Fruit fly (Drosophila melanogaster) whole organism, embryonic: ENCODE data around the gene CG14646.

Experiments
- ATbp ChIP-seq: fragments of 200-800 bp; sonication (Bioruptor generic); optimal IDR thresholded peaks from 2 replicates; lab custom pipeline; 2017; ENCODE audit warnings: missing biosample characterization, mild to moderate bottlenecking, missing genetic modification characterization, missing genetic modification reagents
- Awh ChIP-seq: fragments of 200-800 bp; sonication (Bioruptor generic); IDR thresholded peaks from 2 replicates; pipeline ENCODE4, ENCODE4 v1.3.6; 2022; ENCODE audit warnings: missing biosample characterization, missing genetic modification characterization
- BEAF-32 ChIP-seq: fragments of 200-800 bp; sonication (Bioruptor generic); optimal IDR thresholded peaks from 3 replicates; lab custom pipeline; 2017; ENCODE audit warnings: missing biosample characterization, missing genetic modification characterization, mild to moderate bottlenecking, moderate library complexity, missing genetic modification reagents
- Bdp1 ChIP-seq: fragments of 200-800 bp; sonication (Bioruptor generic); optimal IDR thresholded peaks from 3 replicates; lab custom pipeline; 2016; ENCODE audit warnings: missing biosample characterization, missing genetic modification characterization
- CG11085 ChIP-seq: fragments of 200-800 bp; sonication (Bioruptor generic); IDR thresholded peaks from 2 replicates; pipeline ENCODE4 v1.3.6; 2022; ENCODE audit warnings: missing biosample characterization, missing genetic modification characterization
- CG12071 ChIP-seq: fragments of 200-800 bp; sonication (Bioruptor generic); optimal IDR thresholded peaks from 3 replicates; lab custom pipeline; 2018; ENCODE audit warnings: missing biosample characterization, mild to moderate bottlenecking, missing genetic modification characterization
- CG12104 ChIP-seq: fragments of 200-800 bp; sonication (Bioruptor generic); optimal IDR thresholded peaks from 3 replicates; lab custom pipeline; 2016; ENCODE audit warnings: missing biosample characterization, missing genetic modification characterization
- CG12155 ChIP-seq: fragments of 200-800 bp; sonication (Bioruptor generic); optimal IDR thresholded peaks from 3 replicates; lab custom pipeline; 2016; ENCODE audit warnings: missing biosample characterization, missing genetic modification characterization
- CG12942 ChIP-seq: fragments of 200-800 bp; sonication (Bioruptor generic); optimal IDR thresholded peaks from 3 replicates; lab custom pipeline; 2016; ENCODE audit warnings: missing biosample characterization, missing genetic modification characterization
- CG13775 ChIP-seq: fragments of 200-800 bp; sonication (Bioruptor generic); optimal IDR thresholded peaks from 3 replicates; lab custom pipeline; 2017; ENCODE audit warnings: missing biosample characterization, mild to moderate bottlenecking, missing genetic modification characterization
- CG14441 ChIP-seq: fragments of 200-800 bp; sonication (Bioruptor generic); IDR thresholded peaks from 2 replicates; pipeline ENCODE4 v1.3.6; 2022; ENCODE audit warnings: missing biosample characterization, missing genetic modification characterization
- CG17186 ChIP-seq: fragments of 200-800 bp; sonication (Bioruptor generic); optimal IDR thresholded peaks from 3 replicates; lab custom pipeline; 2017; ENCODE audit warnings: missing biosample characterization, missing genetic modification reagents, missing genetic modification characterization
- CG30403 ChIP-seq: fragments of 200-800 bp; sonication (Bioruptor generic); optimal IDR thresholded peaks from 3 replicates; lab custom pipeline; 2016; ENCODE audit warnings: missing biosample characterization, missing genetic modification characterization
- CG3065 ChIP-seq: fragments of 200-800 bp; sonication (Bioruptor generic); optimal IDR thresholded peaks from 2 replicates; lab custom pipeline; 2016; ENCODE audit warnings: missing biosample characterization, missing genetic modification characterization
- CG31365 ChIP-seq: fragments of 200-800 bp; sonication (Bioruptor generic); optimal IDR thresholded peaks from 2 replicates; lab custom pipeline; 2018; ENCODE audit warnings: missing biosample characterization, mild to moderate bottlenecking, missing genetic modification characterization
- CG42726 ChIP-seq: fragments of 200-800 bp; sonication (Bioruptor generic); IDR thresholded peaks from 2 replicates; pipeline ENCODE4 v1.3.6; 2022; ENCODE audit warnings: missing biosample characterization, missing genetic modification characterization; ENCODE audit not compliant: partially characterized antibody
- CG4730 ChIP-seq: fragments of 200-800 bp; sonication (Bioruptor generic); IDR thresholded peaks from 2 replicates; pipeline ENCODE4 v1.3.6; 2022; ENCODE audit warnings: missing biosample characterization, missing genetic modification characterization
- CG5953 ChIP-seq: fragments of 200-800 bp; sonication (Bioruptor generic); IDR thresholded peaks from 2 replicates; pipeline ENCODE4 v1.3.6; 2022; ENCODE audit warnings: missing biosample characterization, missing genetic modification characterization
- CG6175 ChIP-seq: fragments of 200-800 bp; sonication (Bioruptor generic); IDR thresholded peaks from 3 replicates; pipeline ENCODE4 v1.3.6; 2022; ENCODE audit warnings: missing biosample characterization, missing genetic modification characterization
- CG7839 ChIP-seq: fragments of 200-800 bp; sonication (Bioruptor generic); optimal IDR thresholded peaks from 3 replicates; lab custom pipeline; 2018; ENCODE audit warnings: missing biosample characterization, mild to moderate bottlenecking, missing genetic modification characterization, moderate library complexity
- CG7928 ChIP-seq: fragments of 200-800 bp; sonication (Bioruptor generic); optimal IDR thresholded peaks from 2 replicates; lab custom pipeline; 2017; ENCODE audit warnings: missing biosample characterization, mild to moderate bottlenecking, missing genetic modification characterization
- CG8359 ChIP-seq: fragments of 200-800 bp; sonication (Bioruptor generic); optimal IDR thresholded peaks from 2 replicates; lab custom pipeline; 2017; ENCODE audit warnings: missing biosample characterization, mild to moderate bottlenecking, missing genetic modification characterization, borderline replicate concordance
- Chrac-16 ChIP-seq: fragments of 200-800 bp; sonication (Bioruptor generic); optimal IDR thresholded peaks from 3 replicates; lab custom pipeline; 2016; ENCODE audit warnings: missing biosample characterization, missing genetic modification characterization
- D ChIP-seq, 2 experiments: fragments of 200-800 bp in 1 of 2; fragments of >200 bp in 1 of 2; sonication (Bioruptor generic) in 1 of 2; optimal IDR thresholded peaks; 2 replicates in 1 of 2; 3 replicates in 1 of 2; lab custom pipeline; 2017; ENCODE audit warnings: mild to moderate bottlenecking in 1 of 2, missing biosample characterization in 1 of 2, missing genetic modification characterization in 1 of 2, missing genetic modification reagents in 1 of 2
- Dip3 ChIP-seq: fragments of 200-800 bp; sonication (Bioruptor generic); optimal IDR thresholded peaks from 3 replicates; lab custom pipeline; 2016; ENCODE audit warnings: missing biosample characterization, missing genetic modification characterization
- ERR ChIP-seq: fragments of 200-800 bp; sonication (Bioruptor generic); optimal IDR thresholded peaks from 2 replicates; lab custom pipeline; 2016; ENCODE audit warnings: missing biosample characterization, missing genetic modification characterization
- Ets65A ChIP-seq: fragments of 200-800 bp; sonication (Bioruptor generic); peaks from one replicate; lab custom pipeline; 2016; ENCODE audit warnings: missing biosample characterization, missing genetic modification characterization
- Hand ChIP-seq: fragments of 200-800 bp; sonication (Bioruptor generic); optimal IDR thresholded peaks from 2 replicates; lab custom pipeline; 2017; ENCODE audit warnings: mild to moderate bottlenecking, missing biosample characterization, missing genetic modification reagents, missing genetic modification characterization
- Hr51 ChIP-seq, 2 experiments: fragments of 200-800 bp; sonication (Bioruptor generic); optimal IDR thresholded peaks; 2 replicates in 1 of 2; 3 replicates in 1 of 2; lab custom pipeline; 2016 to 2018; ENCODE audit warnings: missing biosample characterization in 2 of 2, missing genetic modification characterization in 2 of 2, mild to moderate bottlenecking in 1 of 2, moderate library complexity in 1 of 2
- Hsf ChIP-seq: fragments of 200-800 bp; sonication (Bioruptor generic); optimal IDR thresholded peaks from 3 replicates; lab custom pipeline; 2016; ENCODE audit warnings: missing biosample characterization, missing genetic modification characterization
- Kr ChIP-seq: fragments of 200-800 bp; sonication (Bioruptor generic); optimal IDR thresholded peaks from 2 replicates; lab custom pipeline; 2017; ENCODE audit warnings: missing biosample characterization, mild to moderate bottlenecking, missing genetic modification characterization
- MESR4 ChIP-seq: fragments of 200-800 bp; sonication (Bioruptor generic); optimal IDR thresholded peaks from 2 replicates; lab custom pipeline; 2018; ENCODE audit warnings: missing biosample characterization, mild to moderate bottlenecking, missing genetic modification characterization, moderate library complexity
- Mad ChIP-seq: fragments of 200-800 bp; sonication (Bioruptor generic); optimal IDR thresholded peaks from 2 replicates; lab custom pipeline; 2016; ENCODE audit warnings: missing biosample characterization, missing genetic modification characterization
- Pdp1 ChIP-seq, 2 experiments: fragments of 200-800 bp; sonication (Bioruptor generic); optimal IDR thresholded peaks; 3 replicates each; lab custom pipeline; 2016; ENCODE audit warnings: missing biosample characterization in 2 of 2, missing genetic modification characterization in 2 of 2, mild to moderate bottlenecking in 1 of 2, moderate library complexity in 1 of 2
- Ravus ChIP-seq: fragments of 200-800 bp; sonication (Bioruptor generic); IDR thresholded peaks from 2 replicates; pipeline ENCODE4 v1.3.6; 2022; ENCODE audit warnings: missing biosample characterization, missing genetic modification characterization
- Sox100B ChIP-seq: fragments of 200-800 bp; sonication (Bioruptor generic); optimal IDR thresholded peaks from 3 replicates; lab custom pipeline; 2018; ENCODE audit warnings: missing biosample characterization, mild to moderate bottlenecking, missing genetic modification characterization
- Stat92E ChIP-seq, 3 experiments: fragments of >200 bp in 2 of 3; fragments of 200-800 bp in 1 of 3; sonication (Bioruptor generic) in 1 of 3; optimal IDR thresholded peaks; 2 replicates each; lab custom pipeline; 2017 to 2019; ENCODE audit warnings: missing biosample characterization in 3 of 3, missing genetic modification characterization in 3 of 3, mild to moderate bottlenecking in 1 of 3, moderate library complexity in 1 of 3
- Usf ChIP-seq: fragments of 200-800 bp; sonication (Bioruptor generic); optimal IDR thresholded peaks from 2 replicates; lab custom pipeline; 2017; ENCODE audit warnings: missing genotype, missing biosample characterization, missing genetic modification characterization
- YL-1 ChIP-seq: fragments of 200-800 bp; sonication (Bioruptor generic); optimal IDR thresholded peaks from 3 replicates; lab custom pipeline; 2017; ENCODE audit warnings: missing biosample characterization, mild to moderate bottlenecking, missing genetic modification characterization
- ara ChIP-seq: fragments of 200-800 bp; sonication (Bioruptor generic); IDR thresholded peaks from 2 replicates; pipeline ENCODE4 v1.3.6; 2022; ENCODE audit warnings: missing biosample characterization, missing genetic modification characterization
- chm ChIP-seq: fragments of 200-800 bp; sonication (Bioruptor generic); IDR thresholded peaks from 2 replicates; pipeline ENCODE4 v1.3.6; 2022; ENCODE audit warnings: missing biosample characterization, missing genetic modification characterization
- croc ChIP-seq: fragments of 200-800 bp; sonication (Bioruptor generic); conservative IDR thresholded peaks from 3 replicates; pipeline ENCODE4 v1.3.6; 2022; ENCODE audit warnings: missing biosample characterization, missing genetic modification characterization
- dmrt11E ChIP-seq: fragments of 200-800 bp; sonication (Bioruptor generic); optimal IDR thresholded peaks from 3 replicates; lab custom pipeline; 2018; ENCODE audit warnings: missing biosample characterization, mild to moderate bottlenecking, missing genetic modification characterization, moderate library complexity
- ind ChIP-seq: fragments of 200-800 bp; sonication (Bioruptor generic); optimal IDR thresholded peaks from 3 replicates; lab custom pipeline; 2016; ENCODE audit warnings: missing biosample characterization, missing genetic modification characterization
- pho ChIP-seq: fragments of 200-800 bp; sonication (Bioruptor generic); optimal IDR thresholded peaks from 2 replicates; lab custom pipeline; 2016; ENCODE audit warnings: missing biosample characterization, missing genetic modification characterization
- pnt ChIP-seq: fragments of 200-800 bp; sonication (Bioruptor generic); optimal IDR thresholded peaks from 3 replicates; lab custom pipeline; 2016; ENCODE audit warnings: missing biosample characterization, missing genetic modification characterization
- pros ChIP-seq: fragments of 200-800 bp; sonication (Bioruptor generic); optimal IDR thresholded peaks from 3 replicates; lab custom pipeline; 2019; ENCODE audit warnings: missing biosample characterization, mild to moderate bottlenecking, missing genetic modification characterization, moderate library complexity
- sob ChIP-seq: fragments of 200-800 bp; sonication (Bioruptor generic); IDR thresholded peaks from 2 replicates; pipeline ENCODE4 v1.3.6; 2022; ENCODE audit warnings: missing biosample characterization, missing genetic modification characterization
- tgo ChIP-seq: fragments of 200-800 bp; sonication (Bioruptor generic); IDR thresholded peaks from 3 replicates; pipeline ENCODE4 v1.3.6; 2022; ENCODE audit warnings: missing biosample characterization, missing genetic modification characterization
- tin ChIP-seq: fragments of 200-800 bp; sonication (Bioruptor generic); optimal IDR thresholded peaks from 3 replicates; lab custom pipeline; 2016; ENCODE audit warnings: missing biosample characterization, missing genetic modification characterization

The CG14646 gene

dm6 chr3R:4403706-4404392 lies 13.7 kb downstream of the CG14646 start (continued):
- no peak for TF ChIP-seq BEAF-32 (GFP tag; lab: Kevin White, UChicago)
- TF ChIP-seq CG30403, result no peak
- no peak for TF ChIP-seq CG6175
- no peak for TF ChIP-seq ara (GFP tag; lab: Robert Waterston, UW)
- TF ChIP-seq MESR4 (GFP tag; lab: Kevin White, UChicago), result no peak
- TF ChIP-seq CG42726 (GFP tag; lab: Robert Waterston, UW), result no peak
- TF ChIP-seq Mad (GFP tag; lab: Kevin White, UChicago), result no peak
- TF ChIP-seq CG4730, result no peak
- TF ChIP-seq Ets65A (GFP tag; lab: Kevin White, UChicago), result no peak
- no peak for TF ChIP-seq CG7928 (GFP tag; lab: Kevin White, UChicago)
- no peak for TF ChIP-seq Awh (GFP tag; lab: Robert Waterston, UW)
- TF ChIP-seq Chrac-16 (GFP tag; lab: Kevin White, UChicago), result peak; percentile 5
- no peak for TF ChIP-seq croc (GFP tag; lab: Robert Waterston, UW)
- TF ChIP-seq Dip3 (GFP tag; lab: Kevin White, UChicago), result peak; percentile 38
- no peak for TF ChIP-seq Usf (GFP tag; lab: Kevin White, UChicago)
- TF ChIP-seq pros (GFP tag; lab: Kevin White, UChicago), result no peak
- TF ChIP-seq CG14441 (GFP tag; lab: Robert Waterston, UW), result no peak
- no peak for TF ChIP-seq pho (GFP tag; lab: Kevin White, UChicago)
- no peak for TF ChIP-seq CG31365 (tag; lab: Kevin White, UChicago)
- TF ChIP-seq CG3065, result no peak
- no peak for TF ChIP-seq CG13775 (GFP tag; lab: Kevin White, UChicago)
- no peak for TF ChIP-seq Hsf (GFP tag; lab: Kevin White, UChicago)
- no peak for TF ChIP-seq Ravus (GFP tag; lab: Robert Waterston, UW)
- peak; percentile 28; the same call in 1 of the 2 replicates for TF ChIP-seq chm (GFP tag; lab: Robert Waterston, UW)
- no peak for TF ChIP-seq Sox100B (GFP tag; lab: Kevin White, UChicago)
- TF ChIP-seq dmrt11E (tag; lab: Kevin White, UChicago), result no peak
- TF ChIP-seq Hr51 (GFP tag; optimal IDR thresholded peaks at IDR 0.05; lab: Kevin White, UChicago), result no peak
- peak; percentile 6 for TF ChIP-seq Bdp1
- TF ChIP-seq YL-1 (GFP tag; lab: Kevin White, UChicago), result no peak
- TF ChIP-seq CG11085 (GFP tag; lab: Robert Waterston, UW), result no peak
- TF ChIP-seq ATbp, result no peak
- TF ChIP-seq pnt (GFP tag; lab: Kevin White, UChicago), result no peak
- TF ChIP-seq Hand (GFP tag; lab: Kevin White, UChicago), result no peak
- TF ChIP-seq CG12155 (GFP tag; lab: Kevin White, UChicago), result peak; percentile 8
- TF ChIP-seq CG17186 (GFP tag; lab: Kevin White, UChicago), result no peak
- TF ChIP-seq CG7839 (tag; lab: Kevin White, UChicago), result no peak
- TF ChIP-seq CG8359 (GFP tag; lab: Kevin White, UChicago), result no peak
- TF ChIP-seq CG5953 (GFP tag; lab: Robert Waterston, UW), result no peak
- no peak for TF ChIP-seq CG12942 (GFP tag; lab: Kevin White, UChicago)
- no peak for TF ChIP-seq sob
- TF ChIP-seq tin (GFP tag; lab: Kevin White, UChicago), result no peak
- TF ChIP-seq D (optimal IDR thresholded peaks at IDR 0.05; lab: Kevin White, UChicago), result no peak
- no peak for TF ChIP-seq D (GFP tag; optimal IDR thresholded peaks at IDR 0.05; lab: Kevin White, UChicago)
- TF ChIP-seq Stat92E (GFP tag; optimal IDR thresholded peaks at IDR 0.05; lab: Kevin White, UChicago), result no peak
- TF ChIP-seq Pdp1 (GFP tag; optimal IDR thresholded peaks at IDR 0.05; lab: Kevin White, UChicago), result no peak
- no peak for TF ChIP-seq CG12071 (GFP tag; lab: Kevin White, UChicago)
- no peak; the same call in 2 of the 3 replicates for TF ChIP-seq tgo (GFP tag; lab: Robert Waterston, UW)
- no peak for TF ChIP-seq CG12104 (GFP tag; lab: Kevin White, UChicago)
- no peak for TF ChIP-seq Kr (GFP tag; lab: Kevin White, UChicago)
- TF ChIP-seq ind, result no peak
- TF ChIP-seq ERR (GFP tag; lab: Kevin White, UChicago), result peak; percentile 26
